Worm (Caenorhabditis elegans) whole organism, L2 larva: ENCODE data around the gene mrps-18C.
A peak's percentile ranks its signal among the peaks of the same experiment; 100 is the strongest.

Experiments used
- C34F6.9 ChIP-seq: fragments of 150-350 bp; optimal IDR thresholded peaks from 2 replicates; lab custom pipeline; 2014; ENCODE audit warnings: missing biosample characterization, missing genetic modification characterization
- F13H6.1 ChIP-seq: sonication (generic microtip); optimal IDR thresholded peaks from 2 replicates; lab custom pipeline; 2016; ENCODE audit warnings: missing genetic modification characterization, missing compliant biosample characterization
- ZK546.5 ChIP-seq: sonication (generic microtip); optimal IDR thresholded peaks from 2 replicates; lab custom pipeline; 2017; ENCODE audit warnings: missing biosample characterization, missing genetic modification characterization
- alr-1 ChIP-seq: fragments of 150-350 bp; optimal IDR thresholded peaks from 2 replicates; lab custom pipeline; 2014; ENCODE audit warnings: missing biosample characterization, missing genetic modification characterization
- aly-2 ChIP-seq: fragments of 150-350 bp; optimal IDR thresholded peaks from 2 replicates; lab custom pipeline; 2014; ENCODE audit warnings: missing biosample characterization, missing genetic modification characterization
- ama-1 ChIP-seq: fragments of 150-350 bp; optimal IDR thresholded peaks from 2 replicates; lab custom pipeline; 2018; ENCODE audit warnings: inconsistent platforms
- blmp-1 ChIP-seq: sonication (generic microtip); optimal IDR thresholded peaks from 2 replicates; lab custom pipeline; 2017; ENCODE audit warnings: missing genetic modification characterization, mild to moderate bottlenecking, missing compliant biosample characterization, antibody characterized with exemption, moderate library complexity; ENCODE audit not compliant: insufficient read depth
- ceh-16 ChIP-seq: fragments of 150-350 bp; optimal IDR thresholded peaks from 2 replicates; lab custom pipeline; 2014; ENCODE audit warnings: missing biosample characterization, missing genetic modification characterization
- ceh-82 ChIP-seq: fragments of 150-350 bp; optimal IDR thresholded peaks from 2 replicates; lab custom pipeline; 2014; ENCODE audit warnings: missing biosample characterization, missing genetic modification characterization
- crh-2 ChIP-seq: sonication (generic microtip); optimal IDR thresholded peaks from 2 replicates; lab custom pipeline; 2017; ENCODE audit warnings: missing biosample characterization, missing genetic modification characterization
- dmd-4 ChIP-seq: sonication (generic microtip); optimal IDR thresholded peaks from 2 replicates; lab custom pipeline; 2017; ENCODE audit warnings: missing biosample characterization, missing genetic modification characterization
- egl-27 ChIP-seq: sonication (generic microtip); optimal IDR thresholded peaks from 3 replicates; lab custom pipeline; 2017; ENCODE audit warnings: missing biosample characterization, missing genetic modification reagents, missing genetic modification characterization
- elt-1 ChIP-seq: fragments of 150-350 bp; optimal IDR thresholded peaks from 2 replicates; lab custom pipeline; 2014; ENCODE audit warnings: missing biosample characterization, missing genetic modification characterization
- elt-3 ChIP-seq: sonication (generic microtip); optimal IDR thresholded peaks from 2 replicates; lab custom pipeline; 2017; ENCODE audit warnings: missing biosample characterization, missing genetic modification characterization
- fos-1 ChIP-seq: fragments of 150-350 bp; optimal IDR thresholded peaks from 2 replicates; lab custom pipeline; 2014; ENCODE audit warnings: missing biosample characterization, missing genetic modification characterization
- gmeb-1 ChIP-seq: fragments of 150-350 bp; optimal IDR thresholded peaks from 2 replicates; lab custom pipeline; 2014; ENCODE audit warnings: missing biosample characterization, missing genetic modification characterization
- lin-11 ChIP-seq: fragments of 150-350 bp; sonication (generic microtip); optimal IDR thresholded peaks from 2 replicates; lab custom pipeline; 2014; ENCODE audit warnings: missing biosample characterization, missing genetic modification characterization, inconsistent platforms, mixed read lengths
- lin-13 ChIP-seq: fragments of 150-350 bp; optimal IDR thresholded peaks from 2 replicates; lab custom pipeline; 2014; ENCODE audit warnings: missing biosample characterization, missing genetic modification reagents, missing genetic modification characterization
- lin-39 ChIP-seq: fragments of 150-350 bp; optimal IDR thresholded peaks from 2 replicates; lab custom pipeline; 2014; ENCODE audit warnings: missing biosample characterization, missing genetic modification reagents, missing genetic modification characterization
- lsy-2 ChIP-seq, 2 experiments: fragments of 150-350 bp in 1 of 2; sonication (generic microtip) in 1 of 2; optimal IDR thresholded peaks; 2 replicates each; lab custom pipeline; 2014 to 2017; ENCODE audit warnings: missing biosample characterization in 2 of 2, missing genetic modification characterization in 2 of 2
- mbf-1 ChIP-seq: sonication (generic microtip); optimal IDR thresholded peaks from 2 replicates; lab custom pipeline; 2017; ENCODE audit warnings: missing biosample characterization, missing genetic modification characterization
- nhr-10 ChIP-seq: sonication (generic microtip); optimal IDR thresholded peaks from 2 replicates; lab custom pipeline; 2017; ENCODE audit warnings: missing biosample characterization, missing genetic modification characterization
- nhr-11 ChIP-seq: fragments of 150-350 bp; optimal IDR thresholded peaks from 2 replicates; lab custom pipeline; 2014; ENCODE audit warnings: missing biosample characterization, missing genetic modification characterization
- nhr-12 ChIP-seq: fragments of 150-350 bp; optimal IDR thresholded peaks from 2 replicates; lab custom pipeline; 2014; ENCODE audit warnings: missing biosample characterization, missing genetic modification characterization
- nhr-129 ChIP-seq: fragments of 150-350 bp; optimal IDR thresholded peaks from 2 replicates; lab custom pipeline; 2014; ENCODE audit warnings: missing biosample characterization, missing genetic modification characterization
- nhr-21 ChIP-seq: fragments of 150-350 bp; optimal IDR thresholded peaks from 2 replicates; lab custom pipeline; 2014; ENCODE audit warnings: missing biosample characterization, missing genetic modification characterization
- nhr-23 ChIP-seq: fragments of 150-350 bp; optimal IDR thresholded peaks from 2 replicates; lab custom pipeline; 2014; ENCODE audit warnings: missing biosample characterization, missing genetic modification reagents, missing genetic modification characterization
- nhr-237 ChIP-seq: fragments of 150-350 bp; optimal IDR thresholded peaks from 2 replicates; lab custom pipeline; 2014; ENCODE audit warnings: missing biosample characterization, missing genetic modification characterization
- nhr-6 ChIP-seq: fragments of 150-350 bp; optimal IDR thresholded peaks from 2 replicates; lab custom pipeline; 2014; ENCODE audit warnings: missing biosample characterization, missing genetic modification characterization
- peb-1 ChIP-seq: fragments of 150-350 bp; optimal IDR thresholded peaks from 2 replicates; lab custom pipeline; 2014; ENCODE audit warnings: missing biosample characterization, missing genetic modification characterization
- sem-4 ChIP-seq: fragments of 150-350 bp; optimal IDR thresholded peaks from 2 replicates; lab custom pipeline; 2014; ENCODE audit warnings: missing biosample characterization, missing genetic modification reagents, missing genetic modification characterization
- skn-1 ChIP-seq: sonication (generic microtip); optimal IDR thresholded peaks from 2 replicates; lab custom pipeline; 2017; ENCODE audit warnings: missing biosample characterization, missing genetic modification characterization
- sma-3 ChIP-seq: sonication (generic microtip); optimal IDR thresholded peaks from 2 replicates; lab custom pipeline; 2016; ENCODE audit warnings: missing genetic modification reagents, missing genetic modification characterization, missing compliant biosample characterization
- sma-9 ChIP-seq, 2 experiments: fragments of 150-350 bp in 1 of 2; sonication (generic microtip) in 1 of 2; optimal IDR thresholded peaks; 2 replicates each; lab custom pipeline; 2014 to 2016; ENCODE audit warnings: missing genetic modification characterization in 2 of 2, mild to moderate bottlenecking in 1 of 2, missing biosample characterization in 1 of 2, missing compliant biosample characterization in 1 of 2, missing genetic modification reagents in 1 of 2, moderate library complexity in 1 of 2
- unc-39 ChIP-seq: fragments of 150-350 bp; optimal IDR thresholded peaks from 2 replicates; lab custom pipeline; 2014; ENCODE audit warnings: missing biosample characterization, missing genetic modification characterization
- unc-55 ChIP-seq: fragments of 150-350 bp; sonication (generic microtip); optimal IDR thresholded peaks from 3 replicates; lab custom pipeline; 2014; ENCODE audit warnings: missing biosample characterization, missing genetic modification reagents, missing genetic modification characterization
- unc-62 ChIP-seq: fragments of 150-350 bp; optimal IDR thresholded peaks from 2 replicates; lab custom pipeline; 2014; ENCODE audit warnings: missing biosample characterization, missing genetic modification reagents, missing genetic modification characterization
- zag-1 ChIP-seq: fragments of 150-350 bp; optimal IDR thresholded peaks from 2 replicates; lab custom pipeline; 2014; ENCODE audit warnings: missing biosample characterization, missing genetic modification characterization
- ztf-1 ChIP-seq: fragments of 200-800 bp; sonication (Bioruptor generic); conservative IDR thresholded peaks from 2 replicates; pipeline ENCODE4 v1.3.6; 2022; ENCODE audit warnings: missing genetic modification characterization, missing compliant biosample characterization
- ztf-11 ChIP-seq: sonication (generic microtip); optimal IDR thresholded peaks from 2 replicates; lab custom pipeline; 2017; ENCODE audit warnings: missing biosample characterization, missing genetic modification characterization
- ztf-4 ChIP-seq: fragments of 150-350 bp; optimal IDR thresholded peaks from 2 replicates; lab custom pipeline; 2014; ENCODE audit warnings: missing biosample characterization, missing genetic modification characterization

mrps-18C gene

ce11 chrIII:4900260-4900659 is 35.1 kb upstream of the mrps-18C start, which contains the start of gene tag-340:
Gene tag-340, plus strand, starts transcription at chrIII:4900508.
- TF ChIP-seq fos-1 (tag; lab: Kevin White, UChicago) (peak; percentile 28), peb-1 (tag; lab: Kevin White, UChicago) (no peak)

DNA sequence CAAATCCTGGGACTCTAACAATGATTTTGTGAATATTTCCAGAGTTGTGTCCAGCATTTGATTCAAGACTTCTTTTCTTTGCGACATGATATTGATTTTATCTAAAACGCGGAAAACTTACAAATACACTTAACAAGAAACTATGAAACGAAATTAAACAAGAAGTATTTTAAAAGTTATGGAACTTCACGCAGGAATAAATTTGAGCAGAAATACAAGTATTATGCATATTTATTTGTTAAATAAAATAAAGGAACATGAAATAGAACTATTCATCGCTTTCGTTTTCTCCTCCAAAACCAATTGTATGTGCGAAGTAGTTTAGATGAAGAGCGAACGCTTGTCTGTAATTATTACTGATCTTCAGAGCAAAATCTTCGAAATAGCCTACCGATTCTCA is 31.6 kb upstream of the mrps-18C start, which contains the start of gene kbp-2:
kbp-2 (minus strand) TSS at position 101 of the 400 bp plus-strand sequence.
- no peak for TF ChIP-seq fos-1 (tag; lab: Kevin White, UChicago)
- no peak for TF ChIP-seq nhr-11 (tag; lab: Kevin White, UChicago)
- TF ChIP-seq alr-1 (tag; lab: Kevin White, UChicago) = no peak
- TF ChIP-seq ama-1 = no peak
- TF ChIP-seq F13H6.1 = no peak
- TF ChIP-seq elt-3 (tag; lab: Kevin White, UChicago) = no peak
- no peak for TF ChIP-seq sem-4
- TF ChIP-seq unc-62 (GFP tag; lab: Kevin White, UChicago) = no peak
- TF ChIP-seq peb-1 (tag; lab: Kevin White, UChicago) = no peak
- no peak for TF ChIP-seq elt-1 (tag; lab: Kevin White, UChicago)
- no peak for TF ChIP-seq aly-2 (tag; lab: Kevin White, UChicago)
- no peak for TF ChIP-seq C34F6.9 (tag; lab: Kevin White, UChicago)
- no peak for TF ChIP-seq crh-2 (tag; lab: Kevin White, UChicago)
- TF ChIP-seq egl-27 (tag; lab: Kevin White, UChicago) = no peak

DNA sequence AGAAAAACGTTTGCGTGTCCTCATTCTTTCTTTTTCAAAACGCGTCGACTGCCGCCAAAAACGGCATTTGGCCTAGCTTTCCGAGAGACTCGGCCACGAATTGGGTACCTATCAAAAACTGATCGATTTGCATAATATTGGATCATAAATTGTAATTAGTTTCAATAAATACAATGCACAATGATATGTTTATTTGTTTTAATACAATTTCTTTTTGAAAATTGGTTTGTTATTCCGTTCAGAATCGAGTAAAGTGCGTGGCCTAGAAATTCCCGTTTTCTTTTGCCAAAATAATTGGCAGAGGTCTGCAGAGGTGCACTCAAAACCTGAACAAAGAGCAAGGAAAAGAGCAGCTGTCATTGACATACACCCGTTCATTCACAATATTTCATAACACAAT is 30.0 kb upstream of the mrps-18C start, which contains the start of gene F26F4.8:
F26F4.8 (minus strand) TSS at position 69 of the 400 bp plus-strand sequence.
- TF ChIP-seq dmd-4 (tag; lab: Kevin White, UChicago) (no peak), elt-3 (tag; lab: Kevin White, UChicago) (no peak), sem-4 (no peak), gmeb-1 (tag; lab: Kevin White, UChicago) (peak; percentile 17), aly-2 (tag; lab: Kevin White, UChicago) (no peak), lin-13 (GFP tag; lab: Kevin White, UChicago) (no peak), F13H6.1 (peak; percentile 28), C34F6.9 (tag; lab: Kevin White, UChicago) (peak; percentile 55), lsy-2 (tag; optimal IDR thresholded peaks at IDR 0.05; lab: Kevin White, UChicago) (peak in 1 of 2 experiments; percentile 41), zag-1 (tag; lab: Kevin White, UChicago) (no peak), sma-9 (GFP tag; optimal IDR thresholded peaks at IDR 0.05; lab: Kevin White, UChicago) (no peak), sma-9 (tag; optimal IDR thresholded peaks at IDR 0.05; lab: Kevin White, UChicago) (no peak), lin-39 (tag; lab: Kevin White, UChicago) (no peak), sma-3 (GFP tag; lab: Kevin White, UChicago) (no peak), unc-55 (GFP tag; lab: Kevin White, UChicago) (peak; percentile 21), nhr-21 (tag; lab: Kevin White, UChicago) (no peak), lin-11 (tag; lab: Kevin White, UChicago) (no peak), mbf-1 (tag; lab: Kevin White, UChicago) (no peak), skn-1 (tag; lab: Kevin White, UChicago) (no peak), unc-39 (tag; lab: Kevin White, UChicago) (no peak), nhr-6 (tag; lab: Kevin White, UChicago) (no peak), elt-1 (tag; lab: Kevin White, UChicago) (no peak), alr-1 (tag; lab: Kevin White, UChicago) (no peak), ceh-82 (no peak), nhr-11 (tag; lab: Kevin White, UChicago) (no peak), nhr-10 (tag; lab: Kevin White, UChicago) (no peak), ceh-16 (tag; lab: Kevin White, UChicago) (no peak), nhr-237 (no peak), ama-1 (no peak), ztf-4 (no peak), egl-27 (tag; lab: Kevin White, UChicago) (no peak), nhr-129 (peak; percentile 16), nhr-12 (tag; lab: Kevin White, UChicago) (no peak), fos-1 (tag; lab: Kevin White, UChicago) (peak; percentile 36), blmp-1 (tag; lab: Kevin White, UChicago) (no peak)

- TF ChIP-seq nhr-21 (tag; lab: Kevin White, UChicago) (no peak), ztf-1 (GFP tag; lab: Robert Waterston, UW) (no peak), dmd-4 (tag; lab: Kevin White, UChicago) (no peak), nhr-23 (tag; lab: Kevin White, UChicago) (no peak), nhr-129 (no peak), elt-3 (tag; lab: Kevin White, UChicago) (no peak), aly-2 (tag; lab: Kevin White, UChicago) (no peak), fos-1 (tag; lab: Kevin White, UChicago) (peak; percentile 99), ZK546.5 (tag; lab: Kevin White, UChicago) (no peak), lsy-2 (tag; optimal IDR thresholded peaks at IDR 0.05; lab: Kevin White, UChicago) (no peak), gmeb-1 (tag; lab: Kevin White, UChicago) (peak; percentile 20), peb-1 (tag; lab: Kevin White, UChicago) (no peak), nhr-12 (tag; lab: Kevin White, UChicago) (no peak), ztf-11 (no peak), sma-3 (GFP tag; lab: Kevin White, UChicago) (no peak), nhr-11 (tag; lab: Kevin White, UChicago) (no peak)
These were observed 29.0 kb upstream of the mrps-18C start for ce11 chrIII:4906365-4906764.
